Worm (Caenorhabditis elegans): ENCODE measurements around the gene penr-1.

The penr-1 gene

DNA sequence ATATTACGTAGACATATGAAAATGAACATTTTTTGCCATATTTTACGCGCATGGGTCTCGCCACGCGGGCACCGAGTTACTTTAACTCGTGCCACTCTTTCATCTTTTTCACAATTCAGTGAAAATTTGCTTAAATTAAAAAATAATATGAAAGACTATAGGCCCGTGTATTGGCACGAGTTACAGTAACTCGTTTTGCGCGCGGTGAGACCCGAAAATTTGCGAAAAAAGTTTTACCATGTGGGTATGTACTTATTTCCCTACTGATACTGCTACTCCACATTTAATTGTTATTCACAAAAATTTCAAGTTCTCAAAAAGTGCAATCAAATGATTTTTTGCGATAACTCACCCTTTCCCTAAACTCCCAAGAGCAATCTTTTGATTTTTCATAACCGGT, 28.5 kb downstream of the penr-1 start:
- TF ChIP-seq nhr-23 (tag; optimal IDR thresholded peaks at IDR 0.05) (no peak), ztf-11 (tag; optimal IDR thresholded peaks at IDR 0.05) (no peak), C34F6.9 (tag; optimal IDR thresholded peaks at IDR 0.05) (no peak), peb-1 (tag; optimal IDR thresholded peaks at IDR 0.05) (no peak), snpc-4 (tag; optimal IDR thresholded peaks at IDR 0.05) (no peak), unc-39 (tag; optimal IDR thresholded peaks at IDR 0.05) (no peak), sma-9 (GFP tag; optimal IDR thresholded peaks at IDR 0.05) (no peak), sma-9 (tag; optimal IDR thresholded peaks at IDR 0.05) (no peak), dmd-4 (tag; optimal IDR thresholded peaks at IDR 0.05) (no peak), unc-62 (GFP tag; optimal IDR thresholded peaks at IDR 0.05) (no peak), R02D3.7 (tag; optimal IDR thresholded peaks at IDR 0.05) (no peak), skn-1 (tag; optimal IDR thresholded peaks at IDR 0.05) (no peak), alr-1 (tag; optimal IDR thresholded peaks at IDR 0.05) (no peak), crh-2 (tag; optimal IDR thresholded peaks at IDR 0.05) (no peak), elt-1 (tag; optimal IDR thresholded peaks at IDR 0.05) (no peak)

ce11 chrV:5301226-5301625, 31.9 kb downstream of the penr-1 start:
- TF ChIP-seq aly-2 (tag; optimal IDR thresholded peaks at IDR 0.05) (no peak), snpc-4 (tag; optimal IDR thresholded peaks at IDR 0.05) (no peak)

- TF ChIP-seq mbf-1 (tag; optimal IDR thresholded peaks at IDR 0.05) (no peak), nhr-23 (tag; optimal IDR thresholded peaks at IDR 0.05) (no peak), blmp-1 (tag; optimal IDR thresholded peaks at IDR 0.05; ENCODE audit: insufficient read depth) (no peak)
These were observed 34.1 kb downstream of the penr-1 start, which contains the start of gene ncx-2 for ce11 chrV:5303389-5303788. Gene ncx-2, plus strand, starts transcription at chrV:5303689.

- TF ChIP-seq nhr-77 (tag; optimal IDR thresholded peaks at IDR 0.05) (no peak), lsy-2 (tag; optimal IDR thresholded peaks at IDR 0.05) (no peak), blmp-1 (tag; optimal IDR thresholded peaks at IDR 0.05; ENCODE audit: insufficient read depth) (no peak), lin-39 (tag; optimal IDR thresholded peaks at IDR 0.05) (no peak), ceh-16 (tag; optimal IDR thresholded peaks at IDR 0.05) (no peak), dmd-4 (tag; optimal IDR thresholded peaks at IDR 0.05) (no peak), crh-2 (tag; optimal IDR thresholded peaks at IDR 0.05) (no peak), ztf-1 (GFP tag; conservative IDR thresholded peaks at IDR 0.05) (no peak), nhr-23 (tag; optimal IDR thresholded peaks at IDR 0.05) (no peak), unc-39 (tag; optimal IDR thresholded peaks at IDR 0.05) (no peak), mdl-1 (tag; optimal IDR thresholded peaks at IDR 0.05) (no peak), C34F6.9 (tag; optimal IDR thresholded peaks at IDR 0.05) (no peak), gmeb-1 (tag; optimal IDR thresholded peaks at IDR 0.05) (no peak), nhr-10 (tag; optimal IDR thresholded peaks at IDR 0.05) (no peak), sma-3 (GFP tag; optimal IDR thresholded peaks at IDR 0.05) (no peak), sem-4 (tag; optimal IDR thresholded peaks at IDR 0.05) (no peak), nhr-129 (tag; optimal IDR thresholded peaks at IDR 0.05) (no peak), lin-11 (tag; optimal IDR thresholded peaks at IDR 0.05) (no peak), elt-1 (tag; optimal IDR thresholded peaks at IDR 0.05) (no peak), nhr-12 (tag; optimal IDR thresholded peaks at IDR 0.05) (no peak)
These were observed 35.1 kb downstream of the penr-1 start for ce11 chrV:5304366-5304765.

ce11 chrV:5311635-5312034, 42.4 kb downstream of the penr-1 start, which contains the start of gene C10G8.4:
Gene C10G8.4, plus strand, starts transcription at chrV:5311935.
- TF ChIP-seq crh-2 (tag; optimal IDR thresholded peaks at IDR 0.05), result no peak
- no peak for TF ChIP-seq peb-1 (tag; optimal IDR thresholded peaks at IDR 0.05)
- no peak for TF ChIP-seq skn-1 (tag; optimal IDR thresholded peaks at IDR 0.05)
- no peak for TF ChIP-seq gmeb-1 (tag; optimal IDR thresholded peaks at IDR 0.05)
- no peak for TF ChIP-seq nhr-77 (tag; optimal IDR thresholded peaks at IDR 0.05)
- TF ChIP-seq elt-1 (tag; optimal IDR thresholded peaks at IDR 0.05), result no peak

- TF ChIP-seq sma-3 (GFP tag; optimal IDR thresholded peaks at IDR 0.05), result no peak
- no peak for TF ChIP-seq gmeb-1 (tag; optimal IDR thresholded peaks at IDR 0.05)
- no peak for TF ChIP-seq Y55F3AM.14 (GFP tag; optimal IDR thresholded peaks at IDR 0.05)
- TF ChIP-seq mdl-1 (tag; optimal IDR thresholded peaks at IDR 0.05), result no peak
- no peak for TF ChIP-seq alr-1 (tag; optimal IDR thresholded peaks at IDR 0.05)
- TF ChIP-seq ceh-82 (tag; optimal IDR thresholded peaks at IDR 0.05), result no peak
- no peak for TF ChIP-seq sem-4 (tag; optimal IDR thresholded peaks at IDR 0.05)
- no peak for TF ChIP-seq unc-62 (GFP tag; optimal IDR thresholded peaks at IDR 0.05)
- TF ChIP-seq ZK546.5 (tag; optimal IDR thresholded peaks at IDR 0.05), result no peak
- TF ChIP-seq crh-2 (tag; optimal IDR thresholded peaks at IDR 0.05), result no peak
- TF ChIP-seq aly-2 (tag; optimal IDR thresholded peaks at IDR 0.05), result no peak
- no peak for TF ChIP-seq egl-27 (tag; optimal IDR thresholded peaks at IDR 0.05)
- no peak for TF ChIP-seq ztf-11 (tag; optimal IDR thresholded peaks at IDR 0.05)
- no peak for TF ChIP-seq lin-11 (tag; optimal IDR thresholded peaks at IDR 0.05)
- TF ChIP-seq nhr-25 (tag; optimal IDR thresholded peaks at IDR 0.05), result no peak
These were observed 43.2 kb downstream of the penr-1 start, which contains the start of gene C10G8.3 for ce11 chrV:5312453-5312852. Gene C10G8.3, plus strand, starts transcription at chrV:5312753.
